Fruit fly (Drosophila melanogaster) S2 (cell line): Measurements from ENCODE around the gene Lip4.

Source experiments
- CG8478 ChIP-seq: fragments of >200 bp; optimal IDR thresholded peaks from 2 replicates; lab custom pipeline; 2018
- CTCF ChIP-seq, 2 experiments: fragments of >200 bp; optimal IDR thresholded peaks; 2 replicates each; lab custom pipeline; 2018

DNA sequence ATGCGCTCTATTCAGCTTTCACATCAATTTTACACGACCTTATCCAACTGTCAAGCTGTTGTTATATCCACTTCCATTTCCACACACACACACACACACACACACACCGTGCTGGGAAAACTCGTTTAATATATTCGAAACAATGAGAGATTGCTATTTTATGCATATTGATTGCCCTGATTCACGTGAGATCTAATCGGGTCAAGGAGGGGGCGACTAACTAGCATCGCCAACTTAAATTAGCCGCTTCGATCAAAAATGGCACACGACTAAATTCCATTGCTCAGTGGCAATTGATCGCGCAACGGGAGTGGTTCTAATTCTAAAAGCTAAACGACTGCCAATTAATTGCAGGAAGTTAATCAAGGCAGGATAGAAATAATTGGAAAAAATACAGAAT, 6.7 kb downstream of the Lip4 start, which contains the start of gene CG18302:
- no peak for TF ChIP-seq CG8478 (lab: Kevin White, UChicago)
- no peak for TF ChIP-seq CTCF (optimal IDR thresholded peaks at IDR 0.05; lab: Kevin White, UChicago)
